Worm (Caenorhabditis elegans) whole organism, mixed stage, embryonic: Measurements from ENCODE around the gene vha-7.

Experiments used
- elt-1 ChIP-seq: sonication (generic microtip); optimal IDR thresholded peaks from 2 replicates; lab custom pipeline; 2017; ENCODE audit warnings: missing genetic modification characterization, mild to moderate bottlenecking, missing compliant biosample characterization, antibody characterized with exemption, moderate library complexity, borderline replicate concordance; ENCODE audit not compliant: insufficient read depth
- mls-2 ChIP-seq: sonication (generic microtip); optimal IDR thresholded peaks from 2 replicates; lab custom pipeline; 2016; ENCODE audit warnings: mild to moderate bottlenecking, missing genetic modification characterization, moderate library complexity, missing compliant biosample characterization
- zip-8 ChIP-seq: fragments of 150-350 bp; optimal IDR thresholded peaks from 2 replicates; lab custom pipeline; 2014; ENCODE audit warnings: missing biosample characterization, missing genetic modification characterization

- TF ChIP-seq zip-8 (no peak), mls-2 (tag; lab: Kevin White, UChicago) (no peak), elt-1 (no peak)
Observed at ce11 chrIV:12614624-12615023, 25.6 kb upstream of the vha-7 start, which contains the start of gene efa-6.
